Fruit fly (Drosophila melanogaster) whole organism, embryonic: ENCODE measurements around the gene klar.
A peak's percentile ranks its signal among the peaks of the same experiment; 100 is the strongest.

Experiments
- Blimp-1 ChIP-seq: fragments of 200-800 bp; sonication (Bioruptor generic); optimal IDR thresholded peaks from 3 replicates; lab custom pipeline; 2018; ENCODE audit warnings: missing biosample characterization, missing genetic modification characterization, mild to moderate bottlenecking, moderate library complexity, missing genetic modification reagents
- CG14441 ChIP-seq: fragments of 200-800 bp; sonication (Bioruptor generic); IDR thresholded peaks from 2 replicates; pipeline ENCODE4 v1.3.6; 2022; ENCODE audit warnings: missing biosample characterization, missing genetic modification characterization
- CG14710 ChIP-seq: fragments of 200-800 bp; sonication (Bioruptor generic); optimal IDR thresholded peaks from 3 replicates; lab custom pipeline; 2019; ENCODE audit warnings: missing biosample characterization, mild to moderate bottlenecking, missing genetic modification characterization, moderate library complexity
- CG15479 ChIP-seq: fragments of 200-800 bp; sonication (Bioruptor generic); optimal IDR thresholded peaks from 3 replicates; lab custom pipeline; 2019; ENCODE audit warnings: missing biosample characterization, mild to moderate bottlenecking, missing genetic modification characterization, moderate library complexity
- CG16813 ChIP-seq: fragments of 200-800 bp; sonication (Bioruptor generic); IDR thresholded peaks from 3 replicates; pipeline ENCODE4 v1.3.6; 2022; ENCODE audit warnings: missing biosample characterization, missing genetic modification characterization; ENCODE audit not compliant: partially characterized antibody
- CG17385 ChIP-seq: fragments of 200-800 bp; sonication (Bioruptor generic); optimal IDR thresholded peaks from 3 replicates; lab custom pipeline; 2018; ENCODE audit warnings: missing biosample characterization, mild to moderate bottlenecking, missing genetic modification characterization
- CG18011 ChIP-seq: fragments of 200-800 bp; sonication (Bioruptor generic); optimal IDR thresholded peaks from 2 replicates; lab custom pipeline; 2017; ENCODE audit warnings: missing biosample characterization, missing genetic modification characterization, mild to moderate bottlenecking, moderate library complexity, missing genotype
- CG32767 ChIP-seq: fragments of 200-800 bp; sonication (Bioruptor generic); IDR thresholded peaks from 2 replicates; pipeline ENCODE4 v1.3.6; 2022; ENCODE audit warnings: missing biosample characterization, missing genetic modification characterization
- CG4424 ChIP-seq: fragments of 200-800 bp; sonication (Bioruptor generic); optimal IDR thresholded peaks from 3 replicates; lab custom pipeline; 2016; ENCODE audit warnings: missing biosample characterization, missing genetic modification characterization
- CG6254 ChIP-seq: fragments of 200-800 bp; sonication (Bioruptor generic); optimal IDR thresholded peaks from 3 replicates; lab custom pipeline; 2017; ENCODE audit warnings: mild to moderate bottlenecking, missing biosample characterization, missing genetic modification reagents, missing genetic modification characterization
- CG7839 ChIP-seq: fragments of 200-800 bp; sonication (Bioruptor generic); optimal IDR thresholded peaks from 3 replicates; lab custom pipeline; 2018; ENCODE audit warnings: missing biosample characterization, mild to moderate bottlenecking, missing genetic modification characterization, moderate library complexity
- CG9609 ChIP-seq: fragments of 200-800 bp; sonication (Bioruptor generic); optimal IDR thresholded peaks from 3 replicates; lab custom pipeline; 2016; ENCODE audit warnings: missing biosample characterization, missing genetic modification characterization
- CG9727 ChIP-seq: fragments of 200-800 bp; sonication (Bioruptor generic); optimal IDR thresholded peaks from 3 replicates; lab custom pipeline; 2017; ENCODE audit warnings: missing biosample characterization, mild to moderate bottlenecking, missing genetic modification characterization
- Camta ChIP-seq: fragments of 200-800 bp; sonication (Bioruptor generic); optimal IDR thresholded peaks from 2 replicates; lab custom pipeline; 2016; ENCODE audit warnings: missing biosample characterization, missing genetic modification characterization
- CrebB ChIP-seq: fragments of 200-800 bp; sonication (Bioruptor generic); optimal IDR thresholded peaks from 3 replicates; lab custom pipeline; 2018; ENCODE audit warnings: missing biosample characterization, mild to moderate bottlenecking, missing genetic modification characterization
- ERR ChIP-seq: fragments of 200-800 bp; sonication (Bioruptor generic); optimal IDR thresholded peaks from 2 replicates; lab custom pipeline; 2016; ENCODE audit warnings: missing biosample characterization, missing genetic modification characterization
- H2.0 ChIP-seq: fragments of 200-800 bp; sonication (Bioruptor generic); IDR thresholded peaks from 2 replicates; pipeline ENCODE4 v1.3.6; 2022; ENCODE audit warnings: missing biosample characterization, missing genetic modification characterization
- Hmr ChIP-seq: fragments of 200-800 bp; sonication (Bioruptor generic); optimal IDR thresholded peaks from 3 replicates; lab custom pipeline; 2017; ENCODE audit warnings: mild to moderate bottlenecking, missing biosample characterization, missing genetic modification reagents, missing genetic modification characterization
- NC2α ChIP-seq: fragments of 200-800 bp; sonication (Bioruptor generic); optimal IDR thresholded peaks from 2 replicates; lab custom pipeline; 2016; ENCODE audit warnings: missing biosample characterization, missing genetic modification characterization
- Nf-YA ChIP-seq: fragments of 200-800 bp; sonication (Bioruptor generic); IDR thresholded peaks from 2 replicates; pipeline ENCODE4 v1.3.6; 2022; ENCODE audit warnings: missing biosample characterization, missing genetic modification characterization
- Nf-YB ChIP-seq: fragments of 200-800 bp; sonication (Bioruptor generic); optimal IDR thresholded peaks from 3 replicates; lab custom pipeline; 2019; ENCODE audit warnings: missing biosample characterization, mild to moderate bottlenecking, missing genetic modification characterization, moderate library complexity
- Sox100B ChIP-seq: fragments of 200-800 bp; sonication (Bioruptor generic); optimal IDR thresholded peaks from 3 replicates; lab custom pipeline; 2018; ENCODE audit warnings: missing biosample characterization, mild to moderate bottlenecking, missing genetic modification characterization
- Sry-δ ChIP-seq: fragments of 200-800 bp; sonication (Bioruptor generic); optimal IDR thresholded peaks from 2 replicates; lab custom pipeline; 2016; ENCODE audit warnings: missing biosample characterization, missing genetic modification characterization
- Vsx1 ChIP-seq: fragments of 200-800 bp; sonication (Bioruptor generic); optimal IDR thresholded peaks from 2 replicates; lab custom pipeline; 2017; ENCODE audit warnings: missing biosample characterization, mild to moderate bottlenecking, missing genetic modification characterization, missing genetic modification reagents
- Xrp1 ChIP-seq: fragments of 200-800 bp; sonication (Bioruptor generic); IDR thresholded peaks from 2 replicates; pipeline ENCODE4 v1.3.6; 2022; ENCODE audit warnings: missing biosample characterization, missing genetic modification characterization
- ac ChIP-seq: fragments of 200-800 bp; sonication (Bioruptor generic); optimal IDR thresholded peaks from 3 replicates; lab custom pipeline; 2017; ENCODE audit warnings: missing biosample characterization, mild to moderate bottlenecking, missing genetic modification characterization
- bigmax ChIP-seq: fragments of 200-800 bp; sonication (Bioruptor generic); optimal IDR thresholded peaks from 2 replicates; lab custom pipeline; 2018; ENCODE audit warnings: missing biosample characterization, mild to moderate bottlenecking, missing genetic modification characterization
- cg ChIP-seq: fragments of 200-800 bp; sonication (Bioruptor generic); optimal IDR thresholded peaks from 3 replicates; lab custom pipeline; 2019; ENCODE audit warnings: missing biosample characterization, mild to moderate bottlenecking, missing genetic modification characterization, moderate library complexity
- cwo ChIP-seq: fragments of 200-800 bp; sonication (Bioruptor generic); optimal IDR thresholded peaks from 3 replicates; lab custom pipeline; 2017; ENCODE audit warnings: missing biosample characterization, missing genetic modification characterization, mild to moderate bottlenecking, moderate library complexity, missing genetic modification reagents
- dysf ChIP-seq: fragments of 200-800 bp; sonication (Bioruptor generic); IDR thresholded peaks from 3 replicates; pipeline ENCODE4 v1.3.6; 2022; ENCODE audit warnings: missing biosample characterization, missing genetic modification characterization
- emc ChIP-seq: fragments of 200-800 bp; sonication (Bioruptor generic); optimal IDR thresholded peaks from 2 replicates; lab custom pipeline; 2016; ENCODE audit warnings: missing biosample characterization, missing genetic modification characterization
- gce ChIP-seq: fragments of 200-800 bp; sonication (Bioruptor generic); IDR thresholded peaks from 3 replicates; pipeline ENCODE4 v1.3.6; 2022; ENCODE audit warnings: missing biosample characterization, missing genetic modification characterization
- gcm ChIP-seq: fragments of 200-800 bp; sonication (Bioruptor generic); optimal IDR thresholded peaks from 2 replicates; lab custom pipeline; 2019; ENCODE audit warnings: missing biosample characterization, mild to moderate bottlenecking, missing genetic modification characterization, moderate library complexity
- gsb-n ChIP-seq: fragments of 200-800 bp; sonication (Bioruptor generic); optimal IDR thresholded peaks from 3 replicates; lab custom pipeline; 2018; ENCODE audit warnings: missing biosample characterization, mild to moderate bottlenecking, missing genetic modification characterization
- hbn ChIP-seq: fragments of 200-800 bp; sonication (Bioruptor generic); IDR thresholded peaks from 2 replicates; pipeline ENCODE4 v1.3.6; 2022; ENCODE audit warnings: missing biosample characterization, missing genetic modification characterization; ENCODE audit not compliant: partially characterized antibody
- jumu ChIP-seq: fragments of 200-800 bp; sonication (Bioruptor generic); optimal IDR thresholded peaks from 3 replicates; lab custom pipeline; 2016; ENCODE audit warnings: missing biosample characterization, missing genetic modification characterization
- nom ChIP-seq: fragments of 200-800 bp; sonication (Bioruptor generic); optimal IDR thresholded peaks from 2 replicates; lab custom pipeline; 2017; ENCODE audit warnings: missing biosample characterization, missing genetic modification characterization, mild to moderate bottlenecking, moderate library complexity, missing genetic modification reagents
- phol ChIP-seq: fragments of 200-800 bp; sonication (Bioruptor generic); optimal IDR thresholded peaks from 3 replicates; lab custom pipeline; 2018; ENCODE audit warnings: missing biosample characterization, mild to moderate bottlenecking, missing genetic modification characterization, moderate library complexity
- pnt ChIP-seq: fragments of 200-800 bp; sonication (Bioruptor generic); optimal IDR thresholded peaks from 3 replicates; lab custom pipeline; 2016; ENCODE audit warnings: missing biosample characterization, missing genetic modification characterization
- pros ChIP-seq: fragments of 200-800 bp; sonication (Bioruptor generic); optimal IDR thresholded peaks from 3 replicates; lab custom pipeline; 2019; ENCODE audit warnings: missing biosample characterization, mild to moderate bottlenecking, missing genetic modification characterization, moderate library complexity
- pzg ChIP-seq: fragments of 200-800 bp; sonication (Bioruptor generic); optimal IDR thresholded peaks from 3 replicates; lab custom pipeline; 2018; ENCODE audit warnings: missing biosample characterization, mild to moderate bottlenecking, missing genetic modification characterization, moderate library complexity
- salm ChIP-seq: fragments of 200-800 bp; sonication (Bioruptor generic); optimal IDR thresholded peaks from 2 replicates; lab custom pipeline; 2018; ENCODE audit warnings: missing biosample characterization, mild to moderate bottlenecking, missing genetic modification characterization
- sd ChIP-seq: fragments of 200-800 bp; sonication (Bioruptor generic); optimal IDR thresholded peaks from 3 replicates; lab custom pipeline; 2018; ENCODE audit warnings: missing biosample characterization, mild to moderate bottlenecking, missing genetic modification characterization, moderate library complexity
- slbo ChIP-seq: fragments of 200-800 bp; sonication (Bioruptor generic); IDR thresholded peaks from 2 replicates; pipeline ENCODE4 v1.3.6; 2022; ENCODE audit warnings: missing biosample characterization, missing genetic modification characterization
- tgo ChIP-seq: fragments of 200-800 bp; sonication (Bioruptor generic); IDR thresholded peaks from 3 replicates; pipeline ENCODE4 v1.3.6; 2022; ENCODE audit warnings: missing biosample characterization, missing genetic modification characterization
- tin ChIP-seq: fragments of 200-800 bp; sonication (Bioruptor generic); optimal IDR thresholded peaks from 3 replicates; lab custom pipeline; 2016; ENCODE audit warnings: missing biosample characterization, missing genetic modification characterization
- tna ChIP-seq: fragments of 200-800 bp; sonication (Bioruptor generic); IDR thresholded peaks from 2 replicates; pipeline ENCODE4 v1.3.6; 2022; ENCODE audit warnings: missing biosample characterization, missing genetic modification characterization; ENCODE audit not compliant: partially characterized antibody
- trh ChIP-seq: fragments of 200-800 bp; sonication (Bioruptor generic); optimal IDR thresholded peaks from 2 replicates; lab custom pipeline; 2016; ENCODE audit warnings: missing biosample characterization, missing genetic modification characterization
- vvl ChIP-seq: fragments of 200-800 bp; sonication (Bioruptor generic); IDR thresholded peaks from 2 replicates; pipeline ENCODE4 v1.3.6; 2022; ENCODE audit warnings: missing biosample characterization, missing genetic modification characterization

The klar gene

dm6 chr3L:545512-546161 lies 5.2 kb upstream of the klar start (continued):
- TF ChIP-seq CG18011 = peak; percentile 26
- 0 out of 2 replicates have a peak, but pooled peaks have one; percentile 13 for TF ChIP-seq Nf-YA (GFP tag; lab: Robert Waterston, UW)
- peak; percentile 24 for TF ChIP-seq sd (tag; lab: Kevin White, UChicago)
- peak; percentile 48 for TF ChIP-seq CG9609 (GFP tag; lab: Kevin White, UChicago)
- peak; percentile 81 for TF ChIP-seq CG7839 (tag; lab: Kevin White, UChicago)
- no peak for TF ChIP-seq trh (GFP tag; lab: Kevin White, UChicago)
- no peak for TF ChIP-seq ac (GFP tag; lab: Kevin White, UChicago)
- TF ChIP-seq jumu (GFP tag; lab: Kevin White, UChicago) = peak; percentile 48
- peak; percentile 57 for TF ChIP-seq CrebB (tag; lab: Kevin White, UChicago)
- peak; percentile 21 for TF ChIP-seq CG4424 (GFP tag; lab: Kevin White, UChicago)
- TF ChIP-seq CG17385 (GFP tag; lab: Kevin White, UChicago) = peak; percentile 58
- TF ChIP-seq phol (tag; lab: Kevin White, UChicago) = peak; percentile 33
- no peak for TF ChIP-seq bigmax (GFP tag; lab: Kevin White, UChicago)
- TF ChIP-seq slbo = peak; percentile 86
- TF ChIP-seq CG32767 (GFP tag; lab: Robert Waterston, UW) = no peak
- TF ChIP-seq tgo (GFP tag; lab: Robert Waterston, UW) = peak; percentile 58; the same call in 2 of the 3 replicates
- TF ChIP-seq tna = no peak
- TF ChIP-seq nom = peak; percentile 31
- TF ChIP-seq emc = peak; percentile 10
- no peak for TF ChIP-seq hbn (GFP tag; lab: Robert Waterston, UW)
- no peak for TF ChIP-seq gce (GFP tag; lab: Robert Waterston, UW)
- peak; percentile 67; the same call in 1 of the 2 replicates for TF ChIP-seq CG14441
- TF ChIP-seq CG6254 (GFP tag; lab: Kevin White, UChicago) = peak; percentile 5
- no peak for TF ChIP-seq salm
- peak; percentile 57 for TF ChIP-seq ERR
- TF ChIP-seq CG14710 (tag; lab: Kevin White, UChicago) = no peak
- TF ChIP-seq cg (GFP tag; lab: Kevin White, UChicago) = no peak
- TF ChIP-seq H2.0 = peak; percentile 51
- peak; percentile 17 for TF ChIP-seq Sry-δ (GFP tag; lab: Kevin White, UChicago)
- no peak for TF ChIP-seq gsb-n (tag; lab: Kevin White, UChicago)
- peak; percentile 43 for TF ChIP-seq tin (GFP tag; lab: Kevin White, UChicago)
- TF ChIP-seq vvl (GFP tag; lab: Robert Waterston, UW) = peak; percentile 81
- no peak for TF ChIP-seq gcm (GFP tag; lab: Kevin White, UChicago)
- peak; percentile 76 for TF ChIP-seq cwo
- TF ChIP-seq Sox100B (GFP tag; lab: Kevin White, UChicago) = peak; percentile 20
- no peak for TF ChIP-seq CG16813 (GFP tag; lab: Robert Waterston, UW)
- peak; percentile 65 for TF ChIP-seq Xrp1 (GFP tag; lab: Robert Waterston, UW)
- TF ChIP-seq Hmr (GFP tag; lab: Kevin White, UChicago) = peak; percentile 87
- TF ChIP-seq CG15479 (GFP tag; lab: Kevin White, UChicago) = no peak
- TF ChIP-seq Blimp-1 (GFP tag; lab: Kevin White, UChicago) = no peak
- peak; percentile 61 for TF ChIP-seq Camta (GFP tag; lab: Kevin White, UChicago)
- no peak for TF ChIP-seq Vsx1 (GFP tag; lab: Kevin White, UChicago)
- peak; percentile 80 for TF ChIP-seq dysf (GFP tag; lab: Robert Waterston, UW)
- TF ChIP-seq pnt (GFP tag; lab: Kevin White, UChicago) = peak; percentile 48
- TF ChIP-seq pzg (GFP tag; lab: Kevin White, UChicago) = no peak
- TF ChIP-seq CG9727 (GFP tag; lab: Kevin White, UChicago) = peak; percentile 68
- peak; percentile 38 for TF ChIP-seq NC2α
- TF ChIP-seq pros (GFP tag; lab: Kevin White, UChicago) = no peak
- no peak for TF ChIP-seq Nf-YB (GFP tag; lab: Kevin White, UChicago)
